Worm (Caenorhabditis elegans) whole organism, midembryonic: ENCODE measurements around the gene ssp-10.

Experiments used
- T22C8.4 ChIP-seq: fragments of 200-800 bp; sonication (Bioruptor generic); IDR thresholded peaks from 2 replicates; pipeline ENCODE4 v1.3.6; 2022; ENCODE audit warnings: missing genetic modification characterization, missing compliant biosample characterization
- klf-2 ChIP-seq: fragments of 200-800 bp; sonication (Bioruptor generic); conservative IDR thresholded peaks from 2 replicates; pipeline ENCODE4 v1.3.6; 2022; ENCODE audit warnings: missing genetic modification reagents, missing genetic modification characterization, missing compliant biosample characterization

ce11 chrIV:9858970-9859369 lies 8.1 kb upstream of the ssp-10 start:
- TF ChIP-seq klf-2 (GFP tag; lab: Robert Waterston, UW) (no peak), T22C8.4 (GFP tag; lab: Robert Waterston, UW) (no peak)
